Fruit fly (Drosophila melanogaster) whole organism, wandering third instar larva: ENCODE measurements around the gene Cralbp.

Experiments used
- CrebA ChIP-seq: fragments of 200-800 bp; sonication (Bioruptor generic); optimal IDR thresholded peaks from 2 replicates; lab custom pipeline; 2016; ENCODE audit warnings: missing biosample characterization, mild to moderate bottlenecking, missing genetic modification characterization, borderline replicate concordance
- GATAd ChIP-seq: sonication (Bioruptor generic); optimal IDR thresholded peaks from 2 replicates; lab custom pipeline; 2016; ENCODE audit warnings: missing biosample characterization, missing genetic modification characterization
- HLH106 ChIP-seq: fragments of 200-800 bp; optimal IDR thresholded peaks from 3 replicates; lab custom pipeline; 2019; ENCODE audit warnings: missing biosample characterization, mild to moderate bottlenecking, missing genetic modification characterization, moderate library complexity
- Hr78 ChIP-seq: fragments of >200 bp; optimal IDR thresholded peaks from 2 replicates; lab custom pipeline; 2017; ENCODE audit warnings: missing biosample characterization, missing genetic modification characterization
- Hr83 ChIP-seq: fragments of 200-300 bp; sonication (Bioruptor generic); optimal IDR thresholded peaks from 2 replicates; lab custom pipeline; 2016; ENCODE audit warnings: missing biosample characterization, mild to moderate bottlenecking, missing genetic modification characterization, moderate library complexity; ENCODE audit not compliant: poor library complexity, severe bottlenecking
- Myc ChIP-seq: fragments of >200 bp; optimal IDR thresholded peaks from 2 replicates; lab custom pipeline; 2017
- Sp1 ChIP-seq: fragments of 200-800 bp; sonication (Bioruptor generic); optimal IDR thresholded peaks from 3 replicates; lab custom pipeline; 2019; ENCODE audit warnings: missing biosample characterization, mild to moderate bottlenecking, missing genetic modification characterization, moderate library complexity
- br ChIP-seq: fragments of 200-800 bp; sonication (Bioruptor generic); optimal IDR thresholded peaks from 2 replicates; lab custom pipeline; 2016; ENCODE audit warnings: missing biosample characterization, missing genetic modification characterization
- dl ChIP-seq, 2 experiments: fragments of 175-275, 200-275 bp in 1 of 2; fragments of 200-275 bp in 1 of 2; sonication (Bioruptor generic); optimal IDR thresholded peaks; lab custom pipeline; 2018; ENCODE audit warnings: mild to moderate bottlenecking in 2 of 2, missing biosample characterization in 2 of 2, missing genetic modification characterization in 2 of 2, moderate library complexity in 2 of 2; ENCODE audit not compliant: partially characterized antibody in 2 of 2, insufficient read depth in 1 of 2
- pan ChIP-seq: fragments of >200 bp; optimal IDR thresholded peaks from 2 replicates; lab custom pipeline; 2017
- rgr ChIP-seq: fragments of 200-800 bp; sonication (Bioruptor generic); optimal IDR thresholded peaks from 3 replicates; lab custom pipeline; 2016; ENCODE audit warnings: missing biosample characterization, mild to moderate bottlenecking, missing genetic modification characterization
- woc ChIP-seq: sonication (Bioruptor generic); optimal IDR thresholded peaks from 2 replicates; lab custom pipeline; 2016; ENCODE audit warnings: missing biosample characterization, mild to moderate bottlenecking, missing genetic modification characterization

DNA sequence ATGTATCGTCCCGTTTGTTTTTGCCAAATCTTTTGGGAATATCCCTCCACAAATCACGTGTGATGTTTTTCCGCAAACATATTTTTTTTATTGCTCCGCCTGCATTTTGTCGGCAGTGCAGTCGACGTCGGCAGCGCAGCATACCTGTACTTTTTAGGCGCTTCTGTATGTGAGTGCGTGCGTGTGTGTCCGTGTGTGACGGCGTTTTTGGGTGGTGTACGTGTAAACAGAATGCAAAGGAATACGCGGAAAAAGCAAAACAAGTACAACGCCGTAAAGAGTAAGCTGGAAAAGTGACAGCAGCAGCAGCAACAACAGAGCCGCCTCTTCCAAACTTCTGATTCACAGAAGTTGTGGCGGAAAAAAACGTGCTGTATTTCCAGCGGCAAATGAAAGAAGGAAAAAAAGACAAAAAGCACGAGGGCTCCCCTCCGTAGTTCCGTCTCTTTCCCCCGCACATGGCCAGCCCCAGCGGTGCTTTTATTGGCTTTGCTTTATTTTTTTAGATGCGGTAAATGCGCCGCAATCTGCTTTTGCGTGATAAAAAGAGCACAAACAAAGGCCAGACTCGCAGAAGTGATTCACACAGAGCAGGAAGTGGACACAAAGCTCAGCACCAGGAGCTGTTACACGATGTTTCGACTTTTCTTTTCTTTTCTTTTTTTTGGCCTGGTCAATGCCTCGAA, 16.3 kb downstream of the Cralbp start:
- no peak for TF ChIP-seq GATAd (GFP tag; lab: Kevin White, UChicago)
- no peak for TF ChIP-seq br (GFP tag; lab: Kevin White, UChicago)
- TF ChIP-seq Myc (lab: Kevin White, UChicago): no peak
- TF ChIP-seq CrebA (GFP tag; lab: Kevin White, UChicago): no peak
- peak; percentile 9 for TF ChIP-seq HLH106 (tag; lab: Kevin White, UChicago)
- no peak for TF ChIP-seq woc (GFP tag; lab: Kevin White, UChicago)
- no peak for TF ChIP-seq Hr83 (GFP tag; lab: Kevin White, UChicago)
- no peak for TF ChIP-seq pan
- no peak for TF ChIP-seq rgr (GFP tag; lab: Kevin White, UChicago)
- TF ChIP-seq Hr78 (GFP tag; lab: Kevin White, UChicago): no peak
- no peak for TF ChIP-seq dl (GFP tag; optimal IDR thresholded peaks at IDR 0.05; lab: Kevin White, UChicago; ENCODE audit: insufficient read depth in 1 of 2, partially characterized antibody in 2 of 2)
- peak; percentile 60 for TF ChIP-seq Sp1 (GFP tag; lab: Kevin White, UChicago)
